Worm (Caenorhabditis elegans): ENCODE results near the gene srt-54.
A peak's percentile ranks its signal among the peaks of the same experiment; 100 is the strongest.

The srt-54 gene

ce11 chrII:135166-135565, 18.1 kb downstream of the srt-54 start, which contains the start of gene K10B4.1:
Gene K10B4.1, plus strand, starts transcription at chrII:135466.
- TF ChIP-seq cebp-2 (GFP tag; IDR thresholded peaks at IDR 0.05) (no peak), ama-1 (optimal IDR thresholded peaks at IDR 0.05) (no peak), ama-1 (GFP tag; optimal IDR thresholded peaks at IDR 0.05) (no peak), gei-17 (GFP tag; optimal IDR thresholded peaks at IDR 0.05) (no peak), bed-2 (GFP tag; IDR thresholded peaks at IDR 0.05) (no peak), madf-10 (tag; optimal IDR thresholded peaks at IDR 0.05) (no peak), ztf-26 (tag; optimal IDR thresholded peaks at IDR 0.05) (no peak), K12H6.12 (tag; optimal IDR thresholded peaks at IDR 0.05) (no peak), unc-130 (GFP tag; optimal IDR thresholded peaks at IDR 0.05) (no peak), atf-7 (tag; optimal IDR thresholded peaks at IDR 0.05) (no peak), K11D2.4 (GFP tag; IDR thresholded peaks at IDR 0.05) (no peak), lag-1 (GFP tag; IDR thresholded peaks at IDR 0.05) (no peak), ceh-91 (GFP tag; IDR thresholded peaks at IDR 0.05) (no peak), bed-1 (GFP tag; IDR thresholded peaks at IDR 0.05) (no peak), nhr-120 (GFP tag; IDR thresholded peaks at IDR 0.05) (no peak), D2030.7 (GFP tag; IDR thresholded peaks at IDR 0.05) (no peak), F55B11.4 (tag; optimal IDR thresholded peaks at IDR 0.05; ENCODE audit: borderline replicate concordance, insufficient read depth) (no peak), F57C9.4 (tag; optimal IDR thresholded peaks at IDR 0.05) (no peak)

- TF ChIP-seq xnd-1 (tag; optimal IDR thresholded peaks at IDR 0.05) = no peak
- TF ChIP-seq ceh-100 (GFP tag; IDR thresholded peaks at IDR 0.05) = peak; percentile 67
Measured at ce11 chrII:146933-147332, 29.9 kb downstream of the srt-54 start, which contains the start of gene T25D3.4. Gene T25D3.4, plus strand, starts transcription at chrII:147233.

- TF ChIP-seq B0261.1 (tag; optimal IDR thresholded peaks at IDR 0.05) = no peak
- TF ChIP-seq F55B11.4 (tag; optimal IDR thresholded peaks at IDR 0.05; ENCODE audit: borderline replicate concordance, insufficient read depth) = no peak
Measured at ce11 chrII:151495-151894, 34.5 kb downstream of the srt-54 start.

- no peak for TF ChIP-seq ets-4 (GFP tag; optimal IDR thresholded peaks at IDR 0.05)
- TF ChIP-seq repo-1 (tag; optimal IDR thresholded peaks at IDR 0.05) = no peak
- TF ChIP-seq nfyb-1 (GFP tag; IDR thresholded peaks at IDR 0.05) = no peak
- no peak for TF ChIP-seq madf-3 (GFP tag; IDR thresholded peaks at IDR 0.05)
- TF ChIP-seq F49E8.2 (tag; optimal IDR thresholded peaks at IDR 0.05; ENCODE audit: insufficient read depth) = no peak
- no peak for TF ChIP-seq lsy-27 (tag; optimal IDR thresholded peaks at IDR 0.05; ENCODE audit: borderline replicate concordance, insufficient read depth)
- no peak for TF ChIP-seq nhr-27 (tag; optimal IDR thresholded peaks at IDR 0.05)
- TF ChIP-seq die-1 (tag; optimal IDR thresholded peaks at IDR 0.05) = no peak
- no peak for TF ChIP-seq B0261.1 (tag; optimal IDR thresholded peaks at IDR 0.05)
- no peak for TF ChIP-seq F52B5.7 (tag; optimal IDR thresholded peaks at IDR 0.05)
- no peak for TF ChIP-seq ztf-6 (GFP tag; IDR thresholded peaks at IDR 0.05)
- TF ChIP-seq egl-18 (GFP tag; IDR thresholded peaks at IDR 0.05) = no peak
- no peak for TF ChIP-seq snpc-4 (GFP tag; optimal IDR thresholded peaks at IDR 0.05)
- TF ChIP-seq snpc-4 (tag; optimal IDR thresholded peaks at IDR 0.05) = no peak
- no peak for TF ChIP-seq pha-4 (tag; optimal IDR thresholded peaks at IDR 0.05)
- TF ChIP-seq nfya-2 (GFP tag; IDR thresholded peaks at IDR 0.05) = no peak
Measured at ce11 chrII:152283-152682, 35.3 kb downstream of the srt-54 start, which contains the start of gene T25D3.3. Gene T25D3.3, plus strand, starts transcription at chrII:152583.

All from whole organism, young adult.